Fruit fly (Drosophila melanogaster) whole organism, wandering third instar larva: ENCODE measurements around the gene CG15914.

ENCODE experiments used
- CrebA ChIP-seq: fragments of 200-800 bp; sonication (Bioruptor generic); optimal IDR thresholded peaks from 2 replicates; lab custom pipeline; 2016; ENCODE audit warnings: missing biosample characterization, mild to moderate bottlenecking, missing genetic modification characterization, borderline replicate concordance
- Hnf4 ChIP-seq: fragments of 200-800 bp; sonication (Bioruptor generic); optimal IDR thresholded peaks from 2 replicates; lab custom pipeline; 2016; ENCODE audit warnings: missing biosample characterization, mild to moderate bottlenecking, missing genetic modification characterization
- Hr78 ChIP-seq: fragments of >200 bp; optimal IDR thresholded peaks from 2 replicates; lab custom pipeline; 2017; ENCODE audit warnings: missing biosample characterization, missing genetic modification characterization
- OdsH ChIP-seq: fragments of 200-800 bp; sonication (Bioruptor generic); optimal IDR thresholded peaks from 2 replicates; lab custom pipeline; 2016; ENCODE audit warnings: missing biosample characterization, mild to moderate bottlenecking, missing genetic modification characterization
- Rel ChIP-seq, 2 experiments: fragments of 200-800 bp; sonication (Bioruptor generic) in 1 of 2; optimal IDR thresholded peaks; 2 replicates in 1 of 2; 3 replicates in 1 of 2; lab custom pipeline; 2016 to 2019; ENCODE audit warnings: mild to moderate bottlenecking in 2 of 2, missing biosample characterization in 2 of 2, missing genetic modification characterization in 2 of 2, moderate library complexity in 1 of 2
- Vsx2 ChIP-seq: fragments of 200-300, 225-300 bp; sonication (Bioruptor generic); optimal IDR thresholded peaks from 2 replicates; lab custom pipeline; 2018; ENCODE audit warnings: missing biosample characterization, missing genetic modification characterization; ENCODE audit not compliant: partially characterized antibody
- pan ChIP-seq: fragments of >200 bp; optimal IDR thresholded peaks from 2 replicates; lab custom pipeline; 2017
- psq ChIP-seq: fragments of 200-800 bp; sonication (Bioruptor generic); optimal IDR thresholded peaks from 3 replicates; lab custom pipeline; 2017; ENCODE audit warnings: missing biosample characterization, mild to moderate bottlenecking, missing genetic modification characterization, moderate library complexity
- sage ChIP-seq: fragments of 200-800 bp; sonication (Bioruptor generic); optimal IDR thresholded peaks from 2 replicates; lab custom pipeline; 2016; ENCODE audit warnings: missing biosample characterization, mild to moderate bottlenecking, missing genetic modification characterization

DNA sequence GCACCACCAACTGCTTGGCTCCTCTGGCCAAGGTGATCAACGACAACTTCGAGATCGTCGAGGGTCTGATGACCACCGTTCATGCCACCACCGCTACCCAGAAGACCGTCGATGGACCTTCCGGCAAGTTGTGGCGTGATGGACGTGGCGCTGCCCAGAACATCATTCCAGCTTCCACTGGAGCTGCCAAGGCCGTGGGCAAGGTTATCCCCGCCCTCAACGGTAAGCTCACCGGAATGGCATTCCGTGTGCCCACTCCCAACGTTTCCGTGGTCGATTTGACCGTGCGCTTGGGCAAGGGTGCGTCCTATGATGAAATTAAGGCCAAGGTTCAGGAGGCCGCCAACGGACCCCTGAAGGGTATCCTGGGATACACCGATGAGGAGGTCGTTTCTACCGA, 15.6 kb downstream of the CG15914 start:
- TF ChIP-seq OdsH (GFP tag; lab: Kevin White, UChicago) (no peak), Hr78 (GFP tag; lab: Kevin White, UChicago) (no peak), sage (no peak), psq (GFP tag; lab: Kevin White, UChicago) (no peak), pan (lab: Kevin White, UChicago) (no peak), Hnf4 (GFP tag; lab: Kevin White, UChicago) (no peak), Rel (GFP tag; optimal IDR thresholded peaks at IDR 0.05; lab: Kevin White, UChicago) (no peak), Rel (tag; optimal IDR thresholded peaks at IDR 0.05; lab: Kevin White, UChicago) (no peak), Vsx2 (GFP tag; lab: Kevin White, UChicago) (no peak), CrebA (GFP tag; lab: Kevin White, UChicago) (no peak)
